Worm (Caenorhabditis elegans) whole organism, early embryonic: ENCODE results near the gene gst-11.

ENCODE experiments used
- B0310.2 ChIP-seq: sonication (generic microtip); optimal IDR thresholded peaks from 2 replicates; lab custom pipeline; 2016; ENCODE audit warnings: mild to moderate bottlenecking, missing genetic modification characterization, missing compliant biosample characterization
- F13C5.2 ChIP-seq: sonication (generic microtip); optimal IDR thresholded peaks from 2 replicates; lab custom pipeline; 2017; ENCODE audit warnings: mild to moderate bottlenecking, missing genetic modification characterization, inconsistent platforms, missing compliant biosample characterization
- ama-1 ChIP-seq: fragments of 150-350 bp; optimal IDR thresholded peaks from 2 replicates; lab custom pipeline; 2014
- ceh-13 ChIP-seq: fragments of 200-800 bp; sonication (Bioruptor generic); optimal IDR thresholded peaks from 2 replicates; lab custom pipeline; 2018; ENCODE audit warnings: mild to moderate bottlenecking, missing genetic modification characterization, missing compliant biosample characterization
- ceh-36 ChIP-seq: sonication (generic microtip); optimal IDR thresholded peaks from 2 replicates; lab custom pipeline; 2016; ENCODE audit warnings: missing genetic modification characterization, inconsistent platforms, missing compliant biosample characterization
- ets-7 ChIP-seq: sonication (generic microtip); optimal IDR thresholded peaks from 2 replicates; lab custom pipeline; 2016; ENCODE audit warnings: missing genotype, missing genetic modification characterization, missing compliant biosample characterization
- flt-1 ChIP-seq: fragments of 200-800 bp; sonication (Bioruptor generic); IDR thresholded peaks from 2 replicates; pipeline ENCODE4 v1.3.6; 2022; ENCODE audit warnings: missing genetic modification characterization, missing compliant biosample characterization
- hmbx-1 ChIP-seq: sonication (generic microtip); optimal IDR thresholded peaks from 2 replicates; lab custom pipeline; 2016; ENCODE audit warnings: mild to moderate bottlenecking, missing genetic modification characterization, missing compliant biosample characterization
- scrt-1 ChIP-seq: fragments of 200-800 bp; sonication (Bioruptor generic); IDR thresholded peaks from 2 replicates; pipeline ENCODE4 v1.3.6; 2022; ENCODE audit warnings: missing genetic modification characterization, missing compliant biosample characterization
- sea-1 ChIP-seq: fragments of 200-800 bp; sonication (Bioruptor generic); conservative IDR thresholded peaks from 2 replicates; pipeline ENCODE4 v1.3.6; 2022; ENCODE audit warnings: missing genetic modification characterization, missing compliant biosample characterization
- tbx-11 ChIP-seq: fragments of 200-800 bp; sonication (Bioruptor generic); IDR thresholded peaks from 2 replicates; pipeline ENCODE4 v1.3.6; 2022; ENCODE audit warnings: missing genetic modification characterization, missing compliant biosample characterization

DNA sequence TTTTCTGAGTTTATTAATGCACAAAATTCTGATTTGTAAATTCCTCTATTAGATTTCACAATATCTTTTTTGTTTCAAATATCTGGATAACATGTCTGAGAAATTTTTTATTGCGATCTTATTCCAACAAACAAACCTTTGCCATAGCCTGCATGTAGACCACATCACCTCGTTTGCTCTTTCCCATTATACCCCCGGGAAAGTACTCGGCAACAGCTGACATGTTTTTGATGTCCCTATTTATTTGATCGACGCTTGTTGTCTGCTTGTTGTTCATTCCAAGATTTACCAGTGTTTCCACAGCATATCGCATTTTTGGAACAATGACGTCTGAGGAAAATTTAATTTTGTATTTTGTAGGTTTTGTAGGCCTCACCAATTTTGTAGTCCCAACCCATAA, 33.7 kb downstream of the gst-11 start:
- no peak for TF ChIP-seq ama-1 (lab: Kevin White, UChicago)
- no peak for TF ChIP-seq sea-1 (GFP tag; lab: Robert Waterston, UW)
- TF ChIP-seq tbx-11 (GFP tag; lab: Robert Waterston, UW): no peak
- TF ChIP-seq flt-1 (GFP tag; lab: Robert Waterston, UW): no peak
- TF ChIP-seq F13C5.2 (tag; lab: Kevin White, UChicago): no peak
- no peak for TF ChIP-seq ets-7 (tag; lab: Kevin White, UChicago)
- no peak for TF ChIP-seq hmbx-1 (tag; lab: Kevin White, UChicago)
- no peak for TF ChIP-seq ceh-13 (GFP tag; lab: Kevin White, UChicago)
- TF ChIP-seq B0310.2 (tag; lab: Kevin White, UChicago): no peak
- no peak for TF ChIP-seq scrt-1 (GFP tag; lab: Robert Waterston, UW)
- no peak for TF ChIP-seq ceh-36 (tag; lab: Kevin White, UChicago)
